Worm (Caenorhabditis elegans) whole organism, L1 larva: Measurements from ENCODE around the gene swan-2.

ENCODE experiments used
- C04F5.9 ChIP-seq: sonication (generic microtip); optimal IDR thresholded peaks from 2 replicates; lab custom pipeline; 2016; ENCODE audit warnings: missing genetic modification characterization, missing compliant biosample characterization
- C16A3.4 ChIP-seq: fragments of 150-350 bp; optimal IDR thresholded peaks from 2 replicates; lab custom pipeline; 2014; ENCODE audit warnings: missing biosample characterization, missing genetic modification characterization
- C34B4.2 ChIP-seq: sonication (generic microtip); optimal IDR thresholded peaks from 2 replicates; lab custom pipeline; 2017; ENCODE audit warnings: mild to moderate bottlenecking, missing genetic modification characterization, missing compliant biosample characterization
- F16B12.6 ChIP-seq: fragments of 150-350 bp; optimal IDR thresholded peaks from 2 replicates; lab custom pipeline; 2014; ENCODE audit warnings: missing biosample characterization, missing genetic modification characterization
- Y116A8C.19 ChIP-seq: sonication (generic microtip); optimal IDR thresholded peaks from 2 replicates; lab custom pipeline; 2016; ENCODE audit warnings: missing compliant biosample characterization, missing genetic modification characterization, borderline replicate concordance
- alr-1 ChIP-seq: fragments of 200-800 bp; sonication (Bioruptor generic); optimal IDR thresholded peaks from 2 replicates; lab custom pipeline; 2018; ENCODE audit warnings: borderline replicate concordance, mild to moderate bottlenecking, missing genetic modification characterization, missing compliant biosample characterization
- aly-2 ChIP-seq: fragments of 150-350 bp; optimal IDR thresholded peaks from 2 replicates; lab custom pipeline; 2014; ENCODE audit warnings: missing biosample characterization, missing genetic modification characterization
- ama-1 ChIP-seq: fragments of 150-350 bp; optimal IDR thresholded peaks from 2 replicates; lab custom pipeline; 2014
- blmp-1 ChIP-seq: fragments of 150-350 bp; optimal IDR thresholded peaks from 2 replicates; lab custom pipeline; 2014; ENCODE audit warnings: missing biosample characterization, missing genetic modification characterization
- ceh-63 ChIP-seq: fragments of 200-800 bp; sonication (Bioruptor generic); optimal IDR thresholded peaks from 2 replicates; lab custom pipeline; 2018; ENCODE audit warnings: mild to moderate bottlenecking, missing genetic modification characterization, missing compliant biosample characterization
- ceh-8 ChIP-seq: fragments of 200-800 bp; sonication (Bioruptor generic); optimal IDR thresholded peaks from 2 replicates; lab custom pipeline; 2018; ENCODE audit warnings: mild to moderate bottlenecking, missing genetic modification characterization, moderate library complexity, missing compliant biosample characterization
- ceh-82 ChIP-seq, 3 experiments: fragments of 150-350 bp in 1 of 3; sonication (generic microtip) in 2 of 3; optimal IDR thresholded peaks; 2 replicates each; lab custom pipeline; 2014 to 2017; ENCODE audit warnings: missing biosample characterization in 3 of 3, missing genetic modification characterization in 3 of 3
- efl-1 ChIP-seq, 4 experiments: fragments of 150-350 bp; optimal IDR thresholded peaks in 3 of 4; peaks in 1 of 4; 1 replicate in 1 of 4; 2 replicates in 3 of 4; lab custom pipeline; 2014; ENCODE audit warnings: missing biosample characterization in 2 of 4, missing genetic modification characterization in 2 of 4, missing genetic modification reagents in 2 of 4
- efl-3 ChIP-seq: fragments of 200-800 bp; sonication (Bioruptor generic); optimal IDR thresholded peaks from 2 replicates; lab custom pipeline; 2018; ENCODE audit warnings: mild to moderate bottlenecking, missing genetic modification characterization, missing compliant biosample characterization
- egl-13 ChIP-seq: sonication (generic microtip); optimal IDR thresholded peaks from 2 replicates; lab custom pipeline; 2016; ENCODE audit warnings: missing genotype, missing genetic modification reagents, missing genetic modification characterization, missing compliant biosample characterization
- egl-27 ChIP-seq, 2 experiments: fragments of 150-350 bp in 1 of 2; sonication (generic microtip); optimal IDR thresholded peaks; 3 replicates each; lab custom pipeline; 2017 to 2018; ENCODE audit warnings: missing biosample characterization in 2 of 2, missing genetic modification characterization in 2 of 2, missing genetic modification reagents in 2 of 2
- elt-2 ChIP-seq: sonication (generic microtip); optimal IDR thresholded peaks from 2 replicates; lab custom pipeline; 2016; ENCODE audit warnings: missing genetic modification characterization, mild to moderate bottlenecking, inconsistent platforms, missing compliant biosample characterization, missing genetic modification reagents
- fkh-10 ChIP-seq: sonication (generic microtip); optimal IDR thresholded peaks from 2 replicates; lab custom pipeline; 2017; ENCODE audit warnings: missing biosample characterization, missing genetic modification reagents, missing genetic modification characterization
- fkh-4 ChIP-seq: sonication (generic microtip); optimal IDR thresholded peaks from 2 replicates; lab custom pipeline; 2016; ENCODE audit warnings: missing compliant biosample characterization, missing genetic modification characterization, borderline replicate concordance
- fkh-8 ChIP-seq: sonication (generic microtip); optimal IDR thresholded peaks from 2 replicates; lab custom pipeline; 2016; ENCODE audit warnings: mild to moderate bottlenecking, missing genetic modification characterization, missing compliant biosample characterization
- fos-1 ChIP-seq: fragments of 150-350 bp; optimal IDR thresholded peaks from 2 replicates; lab custom pipeline; 2014; ENCODE audit warnings: missing biosample characterization, missing genetic modification characterization
- grh-1 ChIP-seq: fragments of 200-800 bp; sonication (Bioruptor generic); IDR thresholded peaks from 2 replicates; pipeline ENCODE4 v1.3.6; 2022; ENCODE audit warnings: missing genetic modification reagents, missing genetic modification characterization, missing compliant biosample characterization
- irx-1 ChIP-seq: sonication (generic microtip); optimal IDR thresholded peaks from 2 replicates; lab custom pipeline; 2016; ENCODE audit warnings: missing genetic modification characterization, missing compliant biosample characterization
- jun-1 ChIP-seq: fragments of 150-350 bp; optimal IDR thresholded peaks from 2 replicates; lab custom pipeline; 2014; ENCODE audit warnings: missing biosample characterization, missing genetic modification reagents, missing genetic modification characterization
- lin-13 ChIP-seq: fragments of 150-350 bp; optimal IDR thresholded peaks from 2 replicates; lab custom pipeline; 2014; ENCODE audit warnings: missing biosample characterization, missing genetic modification reagents, missing genetic modification characterization
- lin-14 ChIP-seq: fragments of 200-800 bp; sonication (Bioruptor generic); optimal IDR thresholded peaks from 2 replicates; lab custom pipeline; 2018; ENCODE audit warnings: mild to moderate bottlenecking, missing genetic modification characterization, moderate library complexity, missing compliant biosample characterization
- lin-39 ChIP-seq: fragments of 150-350 bp; optimal IDR thresholded peaks from 2 replicates; lab custom pipeline; 2014; ENCODE audit warnings: missing biosample characterization, missing genetic modification reagents, missing genetic modification characterization
- lir-3 ChIP-seq: sonication (generic microtip); optimal IDR thresholded peaks from 2 replicates; lab custom pipeline; 2016; ENCODE audit warnings: mild to moderate bottlenecking, missing genetic modification characterization, moderate library complexity, missing compliant biosample characterization; ENCODE audit not compliant: poor library complexity
- lsy-2 ChIP-seq, 2 experiments: fragments of 150-350 bp; optimal IDR thresholded peaks; 2 replicates each; lab custom pipeline; 2014; ENCODE audit warnings: missing biosample characterization in 2 of 2, missing genetic modification characterization in 2 of 2
- mab-9 ChIP-seq: fragments of 200-800 bp; sonication (Bioruptor generic); IDR thresholded peaks from 2 replicates; pipeline ENCODE4 v1.3.6; 2022; ENCODE audit warnings: missing genetic modification reagents, missing genetic modification characterization, missing compliant biosample characterization
- mdl-1 ChIP-seq, 2 experiments: fragments of 150-350 bp; optimal IDR thresholded peaks; 2 replicates each; lab custom pipeline; 2014 to 2017; ENCODE audit warnings: missing biosample characterization in 2 of 2, missing genetic modification characterization in 2 of 2, inconsistent platforms in 1 of 2
- mep-1 ChIP-seq: fragments of 150-350 bp; optimal IDR thresholded peaks from 2 replicates; lab custom pipeline; 2014; ENCODE audit warnings: missing biosample characterization, missing genetic modification characterization
- nhr-20 ChIP-seq: sonication (generic microtip); optimal IDR thresholded peaks from 2 replicates; lab custom pipeline; 2016; ENCODE audit warnings: mild to moderate bottlenecking, missing genetic modification characterization, missing compliant biosample characterization
- nhr-237 ChIP-seq: fragments of 150-350 bp; optimal IDR thresholded peaks from 2 replicates; lab custom pipeline; 2014; ENCODE audit warnings: missing biosample characterization, missing genetic modification characterization
- nhr-71 ChIP-seq: sonication (generic microtip); optimal IDR thresholded peaks from 2 replicates; lab custom pipeline; 2016; ENCODE audit warnings: mild to moderate bottlenecking, missing genetic modification characterization, moderate library complexity, missing compliant biosample characterization
- nhr-77 ChIP-seq: fragments of 150-350 bp; optimal IDR thresholded peaks from 2 replicates; lab custom pipeline; 2014; ENCODE audit warnings: missing biosample characterization, missing genetic modification characterization
- nhr-85 ChIP-seq: sonication (generic microtip); peaks from one replicate; lab custom pipeline; 2016; ENCODE audit warnings: missing genetic modification characterization, inconsistent platforms, missing compliant biosample characterization
- nhr-90 ChIP-seq: sonication (generic microtip); optimal IDR thresholded peaks from 2 replicates; lab custom pipeline; 2016; ENCODE audit warnings: mild to moderate bottlenecking, missing genetic modification characterization, missing compliant biosample characterization; ENCODE audit not compliant: poor library complexity
- pag-3 ChIP-seq: sonication (generic microtip); optimal IDR thresholded peaks from 2 replicates; lab custom pipeline; 2017; ENCODE audit warnings: missing genetic modification characterization, mild to moderate bottlenecking, missing compliant biosample characterization, antibody characterized with exemption, borderline replicate concordance; ENCODE audit not compliant: insufficient read depth
- pqm-1 ChIP-seq: sonication (generic microtip); optimal IDR thresholded peaks from 3 replicates; lab custom pipeline; 2017; ENCODE audit warnings: missing biosample characterization, missing genetic modification characterization
- snpc-4 ChIP-seq: fragments of 150-350 bp; optimal IDR thresholded peaks from 2 replicates; lab custom pipeline; 2014; ENCODE audit warnings: missing biosample characterization, missing genetic modification characterization
- snu-23 ChIP-seq: sonication (generic microtip); optimal IDR thresholded peaks from 2 replicates; lab custom pipeline; 2016; ENCODE audit warnings: missing genetic modification characterization, missing compliant biosample characterization
- sup-37 ChIP-seq: fragments of 200-800 bp; sonication (Bioruptor generic); optimal IDR thresholded peaks from 2 replicates; lab custom pipeline; 2018; ENCODE audit warnings: mild to moderate bottlenecking, missing genetic modification characterization, missing compliant biosample characterization
- swsn-7 ChIP-seq: sonication (generic microtip); optimal IDR thresholded peaks from 2 replicates; lab custom pipeline; 2016; ENCODE audit warnings: missing genetic modification characterization, missing compliant biosample characterization
- tbx-2 ChIP-seq: sonication (generic microtip); optimal IDR thresholded peaks from 2 replicates; lab custom pipeline; 2016; ENCODE audit warnings: missing genetic modification characterization, missing compliant biosample characterization
- unc-130 ChIP-seq: fragments of 150-350 bp; optimal IDR thresholded peaks from 2 replicates; lab custom pipeline; 2017; ENCODE audit warnings: missing biosample characterization, missing genetic modification characterization, inconsistent platforms
- unc-30 ChIP-seq: sonication (generic microtip); optimal IDR thresholded peaks from 2 replicates; lab custom pipeline; 2017; ENCODE audit warnings: missing biosample characterization, missing genetic modification characterization
- unc-62 ChIP-seq: fragments of 150-350 bp; optimal IDR thresholded peaks from 2 replicates; lab custom pipeline; 2014; ENCODE audit warnings: missing biosample characterization, missing genetic modification reagents, missing genetic modification characterization
- unc-86 ChIP-seq: sonication (generic microtip); optimal IDR thresholded peaks from 2 replicates; lab custom pipeline; 2016; ENCODE audit warnings: missing genetic modification characterization, missing compliant biosample characterization
- vab-15 ChIP-seq: sonication (generic microtip); optimal IDR thresholded peaks from 2 replicates; lab custom pipeline; 2017; ENCODE audit warnings: missing genotype, mild to moderate bottlenecking, missing genetic modification characterization, missing compliant biosample characterization
- xbp-1 ChIP-seq: sonication (generic microtip); optimal IDR thresholded peaks from 2 replicates; lab custom pipeline; 2016; ENCODE audit warnings: missing genetic modification characterization, missing compliant biosample characterization
- zip-4 ChIP-seq: fragments of 200-800 bp; sonication (Bioruptor generic); optimal IDR thresholded peaks from 2 replicates; lab custom pipeline; 2018; ENCODE audit warnings: mild to moderate bottlenecking, missing genetic modification characterization, moderate library complexity, missing compliant biosample characterization

Gene swan-2

ce11 chrV:13808462-13808867 is 4.4 kb upstream of the swan-2 start:
- TF ChIP-seq lsy-2 (tag; optimal IDR thresholded peaks at IDR 0.05; lab: Kevin White, UChicago) (peak; percentile 30 to 73), aly-2 (tag; lab: Kevin White, UChicago) (no peak), zip-4 (GFP tag; lab: Kevin White, UChicago) (no peak), Y116A8C.19 (tag; lab: Kevin White, UChicago) (no peak), fos-1 (tag; lab: Kevin White, UChicago) (peak; percentile 56), snu-23 (GFP tag; lab: Kevin White, UChicago) (peak; percentile 78), ama-1 (lab: Kevin White, UChicago) (no peak), fkh-8 (tag; lab: Kevin White, UChicago) (peak; percentile 67), pqm-1 (tag; lab: Kevin White, UChicago) (no peak), grh-1 (no peak), snpc-4 (tag; lab: Kevin White, UChicago) (peak; percentile 48), sup-37 (GFP tag; lab: Kevin White, UChicago) (no peak), lin-39 (no peak), pag-3 (tag; lab: Kevin White, UChicago) (no peak), C04F5.9 (tag; lab: Kevin White, UChicago) (no peak), unc-62 (GFP tag; lab: Kevin White, UChicago) (no peak), nhr-20 (tag; lab: Kevin White, UChicago) (peak; percentile 65), lin-13 (GFP tag; lab: Kevin White, UChicago) (peak; percentile 53), unc-130 (tag; lab: Kevin White, UChicago) (no peak), unc-86 (peak; percentile 3), tbx-2 (tag; lab: Kevin White, UChicago) (peak; percentile 55), lin-14 (GFP tag; lab: Kevin White, UChicago) (peak; percentile 93), nhr-90 (no peak), lir-3 (tag; lab: Kevin White, UChicago) (no peak), unc-30 (tag; lab: Kevin White, UChicago) (no peak), blmp-1 (tag; lab: Kevin White, UChicago) (peak; percentile 64), ceh-82 (tag; optimal IDR thresholded peaks at IDR 0.05; lab: Kevin White, UChicago) (peak; percentile 8 to 71 (median 45)), mdl-1 (tag; optimal IDR thresholded peaks at IDR 0.05; lab: Kevin White, UChicago) (peak in 1 of 2 experiments; percentile 68), elt-2 (tag; lab: Kevin White, UChicago) (no peak), nhr-77 (peak; percentile 47), nhr-85 (tag; lab: Kevin White, UChicago) (no peak), swsn-7 (tag; lab: Kevin White, UChicago) (peak; percentile 52), efl-3 (no peak), nhr-71 (tag; lab: Kevin White, UChicago) (peak; percentile 74), xbp-1 (tag; lab: Kevin White, UChicago) (no peak), C34B4.2 (tag; lab: Kevin White, UChicago) (no peak), fkh-4 (no peak), F16B12.6 (no peak), alr-1 (tag; lab: Kevin White, UChicago) (no peak), mep-1 (tag; lab: Kevin White, UChicago) (peak; percentile 83), nhr-237 (tag; lab: Kevin White, UChicago) (no peak), irx-1 (no peak), ceh-63 (no peak), efl-1 (optimal IDR thresholded peaks at IDR 0.05; lab: Kevin White, UChicago) (peak; percentile 55 to 77), efl-1 (GFP tag; optimal IDR thresholded peaks at IDR 0.05 in 1 of 2; lab: Kevin White, UChicago) (peak; percentile 14 to 93), mab-9 (GFP tag; lab: Robert Waterston, UW) (no peak), jun-1 (tag; lab: Kevin White, UChicago) (peak; percentile 61), C16A3.4 (tag; lab: Kevin White, UChicago) (peak; percentile 51), egl-13 (tag; lab: Kevin White, UChicago) (no peak), ceh-8 (GFP tag; lab: Kevin White, UChicago) (no peak), fkh-10 (GFP tag; lab: Kevin White, UChicago) (peak; percentile 5), vab-15 (no peak), egl-27 (tag; optimal IDR thresholded peaks at IDR 0.05; lab: Kevin White, UChicago) (no peak)
